Fruit fly (Drosophila melanogaster) whole organism, embryonic: ENCODE measurements around the gene CG43400.

ENCODE experiments used
- Awh ChIP-seq: fragments of 200-800 bp; sonication (Bioruptor generic); IDR thresholded peaks from 2 replicates; pipeline ENCODE4, ENCODE4 v1.3.6; 2022; ENCODE audit warnings: missing biosample characterization, missing genetic modification characterization
- Bdp1 ChIP-seq: fragments of 200-800 bp; sonication (Bioruptor generic); optimal IDR thresholded peaks from 3 replicates; lab custom pipeline; 2016; ENCODE audit warnings: missing biosample characterization, missing genetic modification characterization
- Bteb2 ChIP-seq: fragments of 200-800 bp; sonication (Bioruptor generic); optimal IDR thresholded peaks from 2 replicates; lab custom pipeline; 2016; ENCODE audit warnings: missing biosample characterization, missing genetic modification characterization
- CG1024 ChIP-seq: fragments of 200-800 bp; sonication (Bioruptor generic); IDR thresholded peaks from 2 replicates; pipeline ENCODE4 v1.3.6; 2022; ENCODE audit warnings: missing biosample characterization, missing genetic modification characterization
- CG10366 ChIP-seq: fragments of 200-800 bp; sonication (Bioruptor generic); IDR thresholded peaks from 2 replicates; pipeline ENCODE4 v1.3.6; 2022; ENCODE audit warnings: missing biosample characterization, missing genetic modification characterization
- CG12299 ChIP-seq: fragments of 200-800 bp; sonication (Bioruptor generic); optimal IDR thresholded peaks from 2 replicates; lab custom pipeline; 2018; ENCODE audit warnings: missing biosample characterization, mild to moderate bottlenecking, missing genetic modification characterization
- CG1233 ChIP-seq: fragments of 200-800 bp; sonication (Bioruptor generic); optimal IDR thresholded peaks from 4 replicates; lab custom pipeline; 2018; ENCODE audit warnings: missing biosample characterization, mild to moderate bottlenecking, missing genetic modification characterization
- CG12744 ChIP-seq: fragments of 200-800 bp; sonication (Bioruptor generic); optimal IDR thresholded peaks from 2 replicates; lab custom pipeline; 2016; ENCODE audit warnings: missing biosample characterization, missing genetic modification characterization
- CG14441 ChIP-seq: fragments of 200-800 bp; sonication (Bioruptor generic); IDR thresholded peaks from 2 replicates; pipeline ENCODE4 v1.3.6; 2022; ENCODE audit warnings: missing biosample characterization, missing genetic modification characterization
- CG15073 ChIP-seq: fragments of 200-800 bp; sonication (Bioruptor generic); optimal IDR thresholded peaks from 2 replicates; lab custom pipeline; 2016; ENCODE audit warnings: missing biosample characterization, missing genetic modification characterization
- CG15601 ChIP-seq: fragments of 200-800 bp; sonication (Bioruptor generic); optimal IDR thresholded peaks from 3 replicates; lab custom pipeline; 2019; ENCODE audit warnings: missing biosample characterization, mild to moderate bottlenecking, missing genetic modification characterization, moderate library complexity
- CG18476 ChIP-seq: fragments of 200-800 bp; sonication (Bioruptor generic); optimal IDR thresholded peaks from 2 replicates; lab custom pipeline; 2016; ENCODE audit warnings: missing biosample characterization, mild to moderate bottlenecking, missing genetic modification characterization
- CG2875 ChIP-seq: fragments of 200-800 bp; sonication (Bioruptor generic); optimal IDR thresholded peaks from 2 replicates; lab custom pipeline; 2017; ENCODE audit warnings: missing biosample characterization, mild to moderate bottlenecking, missing genetic modification characterization, missing genetic modification reagents
- CG3065 ChIP-seq: fragments of 200-800 bp; sonication (Bioruptor generic); optimal IDR thresholded peaks from 2 replicates; lab custom pipeline; 2016; ENCODE audit warnings: missing biosample characterization, missing genetic modification characterization
- CG31388 ChIP-seq: fragments of 200-800 bp; sonication (Bioruptor generic); optimal IDR thresholded peaks from 2 replicates; lab custom pipeline; 2016; ENCODE audit warnings: missing biosample characterization, missing genetic modification characterization
- CG3995 ChIP-seq: fragments of 200-800 bp; sonication (Bioruptor generic); optimal IDR thresholded peaks from 3 replicates; lab custom pipeline; 2016; ENCODE audit warnings: missing biosample characterization, missing genetic modification characterization
- CG42726 ChIP-seq: fragments of 200-800 bp; sonication (Bioruptor generic); IDR thresholded peaks from 2 replicates; pipeline ENCODE4 v1.3.6; 2022; ENCODE audit warnings: missing biosample characterization, missing genetic modification characterization; ENCODE audit not compliant: partially characterized antibody
- CG4820 ChIP-seq: fragments of 200-800 bp; sonication (Bioruptor generic); optimal IDR thresholded peaks from 3 replicates; lab custom pipeline; 2016; ENCODE audit warnings: missing biosample characterization, missing genetic modification characterization
- CG6683 ChIP-seq: fragments of 200-800 bp; sonication (Bioruptor generic); optimal IDR thresholded peaks from 2 replicates; lab custom pipeline; 2017; ENCODE audit warnings: missing biosample characterization, mild to moderate bottlenecking, missing genetic modification characterization, missing genetic modification reagents
- CG7372 ChIP-seq: fragments of 200-800 bp; sonication (Bioruptor generic); IDR thresholded peaks from 2 replicates; pipeline ENCODE4 v1.3.6; 2022; ENCODE audit warnings: missing biosample characterization, missing genetic modification characterization
- CG8765 ChIP-seq: fragments of 200-800 bp; sonication (Bioruptor generic); IDR thresholded peaks from 2 replicates; pipeline ENCODE4 v1.3.6; 2022; ENCODE audit warnings: missing biosample characterization, missing genetic modification characterization
- D19A ChIP-seq: fragments of 200-800 bp; optimal IDR thresholded peaks from 3 replicates; lab custom pipeline; 2019; ENCODE audit warnings: missing biosample characterization, mild to moderate bottlenecking, missing genetic modification characterization, moderate library complexity
- Dbx ChIP-seq: fragments of 200-800 bp; sonication (Bioruptor generic); IDR thresholded peaks from 3 replicates; pipeline ENCODE4 v1.3.6; 2022; ENCODE audit warnings: missing biosample characterization, missing genetic modification characterization
- Dref ChIP-seq: fragments of 200-800 bp; sonication (Bioruptor generic); IDR thresholded peaks from 2 replicates; pipeline ENCODE4 v1.3.6; 2022; ENCODE audit warnings: missing biosample characterization, missing genetic modification characterization
- Fer2 ChIP-seq: fragments of 200-800 bp; sonication (Bioruptor generic); optimal IDR thresholded peaks from 2 replicates; lab custom pipeline; 2018; ENCODE audit warnings: missing biosample characterization, mild to moderate bottlenecking, missing genetic modification characterization, moderate library complexity
- GATAe ChIP-seq: fragments of 200-800 bp; sonication (Bioruptor generic); conservative IDR thresholded peaks from 2 replicates; pipeline ENCODE4 v1.3.6; 2022; ENCODE audit warnings: missing biosample characterization, missing genetic modification characterization
- Gug ChIP-seq: fragments of 200-800 bp; sonication (Bioruptor generic); IDR thresholded peaks from 4 replicates; pipeline ENCODE4 v1.3.6; 2022; ENCODE audit warnings: missing biosample characterization, missing genetic modification characterization
- HHEX ChIP-seq: fragments of 200-800 bp; sonication (Bioruptor generic); optimal IDR thresholded peaks from 3 replicates; lab custom pipeline; 2017; ENCODE audit warnings: missing biosample characterization, mild to moderate bottlenecking, missing genetic modification characterization, missing genetic modification reagents
- Hr51 ChIP-seq, 2 experiments: fragments of 200-800 bp; sonication (Bioruptor generic); optimal IDR thresholded peaks; 2 replicates in 1 of 2; 3 replicates in 1 of 2; lab custom pipeline; 2016 to 2018; ENCODE audit warnings: missing biosample characterization in 2 of 2, missing genetic modification characterization in 2 of 2, mild to moderate bottlenecking in 1 of 2, moderate library complexity in 1 of 2
- Ptx1 ChIP-seq: fragments of 200-800 bp; sonication (Bioruptor generic); IDR thresholded peaks from 2 replicates; pipeline ENCODE4 v1.3.6; 2022; ENCODE audit warnings: missing biosample characterization, missing genetic modification characterization
- Scr ChIP-seq: fragments of 200-800 bp; sonication (Bioruptor generic); IDR thresholded peaks from 2 replicates; pipeline ENCODE4 v1.3.6; 2022; ENCODE audit warnings: missing biosample characterization, missing genetic modification characterization; ENCODE audit not compliant: partially characterized antibody
- Six4 ChIP-seq: fragments of 200-800 bp; sonication (Bioruptor generic); optimal IDR thresholded peaks from 2 replicates; lab custom pipeline; 2016; ENCODE audit warnings: missing biosample characterization, missing genetic modification characterization
- abd-A ChIP-seq: fragments of 200-800 bp; sonication (Bioruptor generic); optimal IDR thresholded peaks from 3 replicates; lab custom pipeline; 2019; ENCODE audit warnings: missing biosample characterization, mild to moderate bottlenecking, missing genetic modification characterization, moderate library complexity
- ac ChIP-seq: fragments of 200-800 bp; sonication (Bioruptor generic); optimal IDR thresholded peaks from 3 replicates; lab custom pipeline; 2017; ENCODE audit warnings: missing biosample characterization, mild to moderate bottlenecking, missing genetic modification characterization
- bsh ChIP-seq, 2 experiments: fragments of 200-800 bp; sonication (Bioruptor generic); optimal IDR thresholded peaks; 2 replicates each; lab custom pipeline; 2017 to 2018; ENCODE audit warnings: mild to moderate bottlenecking in 2 of 2, missing biosample characterization in 2 of 2, missing genetic modification characterization in 2 of 2, moderate library complexity in 1 of 2
- chif ChIP-seq, 2 experiments: fragments of 200-800 bp; sonication (Bioruptor generic); optimal IDR thresholded peaks; 3 replicates each; lab custom pipeline; 2016; ENCODE audit warnings: missing biosample characterization in 2 of 2, missing genetic modification characterization in 2 of 2
- chm ChIP-seq: fragments of 200-800 bp; sonication (Bioruptor generic); IDR thresholded peaks from 2 replicates; pipeline ENCODE4 v1.3.6; 2022; ENCODE audit warnings: missing biosample characterization, missing genetic modification characterization
- dmrt11E ChIP-seq: fragments of 200-800 bp; sonication (Bioruptor generic); optimal IDR thresholded peaks from 3 replicates; lab custom pipeline; 2018; ENCODE audit warnings: missing biosample characterization, mild to moderate bottlenecking, missing genetic modification characterization, moderate library complexity
- esg ChIP-seq: fragments of 200-800 bp; sonication (Bioruptor generic); conservative IDR thresholded peaks from 2 replicates; pipeline ENCODE4 v1.3.6; 2022; ENCODE audit warnings: missing biosample characterization, missing genetic modification characterization
- gce ChIP-seq: fragments of 200-800 bp; sonication (Bioruptor generic); IDR thresholded peaks from 3 replicates; pipeline ENCODE4 v1.3.6; 2022; ENCODE audit warnings: missing biosample characterization, missing genetic modification characterization
- gcm2 ChIP-seq: fragments of 200-800 bp; sonication (Bioruptor generic); optimal IDR thresholded peaks from 2 replicates; lab custom pipeline; 2016; ENCODE audit warnings: missing biosample characterization, missing genetic modification characterization
- grn ChIP-seq: fragments of 200-800 bp; sonication (Bioruptor generic); optimal IDR thresholded peaks from 3 replicates; lab custom pipeline; 2017; ENCODE audit warnings: missing biosample characterization, missing genetic modification characterization
- gt ChIP-seq: fragments of 200-800 bp; sonication (Bioruptor generic); IDR thresholded peaks from 2 replicates; pipeline ENCODE4 v1.3.6; 2022; ENCODE audit warnings: missing biosample characterization, missing genetic modification characterization
- ham ChIP-seq: fragments of 200-800 bp; sonication (Bioruptor generic); IDR thresholded peaks from 2 replicates; pipeline ENCODE4 v1.3.6; 2022; ENCODE audit warnings: missing biosample characterization, missing genetic modification characterization
- nau ChIP-seq: fragments of 200-800 bp; sonication (Bioruptor generic); optimal IDR thresholded peaks from 3 replicates; lab custom pipeline; 2017; ENCODE audit warnings: missing biosample characterization, mild to moderate bottlenecking, missing genetic modification characterization, missing genetic modification reagents
- sd ChIP-seq: fragments of 200-800 bp; sonication (Bioruptor generic); optimal IDR thresholded peaks from 3 replicates; lab custom pipeline; 2018; ENCODE audit warnings: missing biosample characterization, mild to moderate bottlenecking, missing genetic modification characterization, moderate library complexity
- slbo ChIP-seq: fragments of 200-800 bp; sonication (Bioruptor generic); IDR thresholded peaks from 2 replicates; pipeline ENCODE4 v1.3.6; 2022; ENCODE audit warnings: missing biosample characterization, missing genetic modification characterization
- slp2 ChIP-seq: fragments of 200-800 bp; sonication (Bioruptor generic); optimal IDR thresholded peaks from 2 replicates; lab custom pipeline; 2016; ENCODE audit warnings: missing biosample characterization, missing genetic modification characterization
- sna ChIP-seq: fragments of 200-800 bp; sonication (Bioruptor generic); IDR thresholded peaks from 2 replicates; pipeline ENCODE4 v1.3.6; 2022; ENCODE audit warnings: missing biosample characterization, missing genetic modification characterization; ENCODE audit not compliant: partially characterized antibody
- sr ChIP-seq: fragments of 200-800 bp; sonication (Bioruptor generic); IDR thresholded peaks from 3 replicates; pipeline ENCODE4 v1.3.6; 2022; ENCODE audit warnings: missing biosample characterization, missing genetic modification characterization
- tgo ChIP-seq: fragments of 200-800 bp; sonication (Bioruptor generic); IDR thresholded peaks from 3 replicates; pipeline ENCODE4 v1.3.6; 2022; ENCODE audit warnings: missing biosample characterization, missing genetic modification characterization
- yki ChIP-seq: fragments of >200 bp; optimal IDR thresholded peaks from 3 replicates; lab custom pipeline; 2018

The CG43400 gene

dm6 chr2L:8473448-8473847 lies 17.1 kb upstream of the CG43400 start (continued):
- no peak for TF ChIP-seq ac (GFP tag; lab: Kevin White, UChicago)
- TF ChIP-seq slp2 (GFP tag; lab: Kevin White, UChicago) = no peak
- peak; percentile 67 for TF ChIP-seq CG14441 (GFP tag; lab: Robert Waterston, UW)
- TF ChIP-seq sd = no peak
- peak; percentile 68 for TF ChIP-seq HHEX (GFP tag; lab: Kevin White, UChicago)
- no peak for TF ChIP-seq Bdp1 (GFP tag; lab: Kevin White, UChicago)
- no peak for TF ChIP-seq Bteb2 (GFP tag; lab: Kevin White, UChicago)
- TF ChIP-seq CG15601 (tag; lab: Kevin White, UChicago) = peak; percentile 22
- TF ChIP-seq bsh (GFP tag; optimal IDR thresholded peaks at IDR 0.05; lab: Kevin White, UChicago) = peak; percentile 65 to 83
- peak; percentile 71 for TF ChIP-seq Gug (GFP tag; lab: Robert Waterston, UW)
- TF ChIP-seq CG6683 (GFP tag; lab: Kevin White, UChicago) = no peak
- TF ChIP-seq CG10366 (GFP tag; lab: Robert Waterston, UW) = peak; percentile 65
- TF ChIP-seq Ptx1 (GFP tag; lab: Robert Waterston, UW) = peak; percentile 73; the same call in 1 of the 2 replicates
- no peak for TF ChIP-seq CG3995 (GFP tag; lab: Kevin White, UChicago)
- TF ChIP-seq ham (GFP tag; lab: Robert Waterston, UW) = no peak
- no peak for TF ChIP-seq GATAe (GFP tag; lab: Robert Waterston, UW)
- peak; percentile 35 for TF ChIP-seq CG4820 (GFP tag; lab: Kevin White, UChicago)
- no peak for TF ChIP-seq Scr (GFP tag; lab: Robert Waterston, UW)
- peak; percentile 6 for TF ChIP-seq D19A (tag; lab: Kevin White, UChicago)
- peak in 1 of 2 experiments; percentile 24 for TF ChIP-seq chif (GFP tag; optimal IDR thresholded peaks at IDR 0.05; lab: Kevin White, UChicago)
- TF ChIP-seq CG31388 (GFP tag; lab: Kevin White, UChicago) = no peak
- TF ChIP-seq CG12744 = no peak
- no peak for TF ChIP-seq CG12299 (tag; lab: Kevin White, UChicago)
- peak; percentile 67; the same call in 1 of the 2 replicates for TF ChIP-seq Awh (GFP tag; lab: Robert Waterston, UW)
- no peak for TF ChIP-seq CG15073 (GFP tag; lab: Kevin White, UChicago)
- TF ChIP-seq dmrt11E (tag; lab: Kevin White, UChicago) = peak; percentile 68
- no peak for TF ChIP-seq sna (GFP tag; lab: Robert Waterston, UW)
- TF ChIP-seq gcm2 (GFP tag; lab: Kevin White, UChicago) = no peak
- TF ChIP-seq CG42726 (GFP tag; lab: Robert Waterston, UW) = no peak
- TF ChIP-seq tgo (GFP tag; lab: Robert Waterston, UW) = peak; percentile 73
- peak; percentile 54 for TF ChIP-seq CG1233
- no peak for TF ChIP-seq grn (GFP tag; lab: Kevin White, UChicago)
- peak; percentile 37; the same call in 1 of the 2 replicates for TF ChIP-seq CG8765 (GFP tag; lab: Robert Waterston, UW)
- TF ChIP-seq CG3065 (GFP tag; lab: Kevin White, UChicago) = no peak
- TF ChIP-seq Dbx = no peak
- peak; percentile 61; the same call in 1 of the 3 replicates for TF ChIP-seq gce (GFP tag; lab: Robert Waterston, UW)
- no peak; the same call in 1 of the 2 replicates for TF ChIP-seq CG7372 (GFP tag; lab: Robert Waterston, UW)
- peak; percentile 27 to 65 for TF ChIP-seq Hr51 (GFP tag; optimal IDR thresholded peaks at IDR 0.05; lab: Kevin White, UChicago)
- TF ChIP-seq yki (lab: Kevin White, UChicago) = no peak
- no peak for TF ChIP-seq Dref (GFP tag; lab: Robert Waterston, UW)
- TF ChIP-seq Fer2 (tag; lab: Kevin White, UChicago) = no peak
- no peak for TF ChIP-seq CG1024
- peak; percentile 8 for TF ChIP-seq Six4 (GFP tag; lab: Kevin White, UChicago)
- TF ChIP-seq nau (GFP tag; lab: Kevin White, UChicago) = no peak
- TF ChIP-seq CG18476 (GFP tag; lab: Kevin White, UChicago) = peak; percentile 10
- no peak for TF ChIP-seq sr
- peak; percentile 59 for TF ChIP-seq slbo (GFP tag; lab: Robert Waterston, UW)
- TF ChIP-seq abd-A (tag; lab: Kevin White, UChicago) = no peak
- peak; percentile 38; the same call in 1 of the 2 replicates for TF ChIP-seq esg
- TF ChIP-seq gt (GFP tag; lab: Robert Waterston, UW) = no peak; the same call in 1 of the 2 replicates
- peak; percentile 28 for TF ChIP-seq CG2875
- peak; percentile 54; the same call in 1 of the 2 replicates for TF ChIP-seq chm (GFP tag; lab: Robert Waterston, UW)
